Fruit fly (Drosophila melanogaster): ENCODE measurements around the gene CG12535.

- no peak for TF ChIP-seq OdsH (GFP tag; optimal IDR thresholded peaks at IDR 0.05)
- no peak for TF ChIP-seq jim (GFP tag; optimal IDR thresholded peaks at IDR 0.05)
- no peak for TF ChIP-seq dl (GFP tag; optimal IDR thresholded peaks at IDR 0.05; ENCODE audit: insufficient read depth in 1 of 2, partially characterized antibody in 2 of 2)
- no peak for TF ChIP-seq br (GFP tag; optimal IDR thresholded peaks at IDR 0.05)
- no peak for TF ChIP-seq CG9705 (GFP tag; optimal IDR thresholded peaks at IDR 0.05)
- TF ChIP-seq lola (GFP tag; optimal IDR thresholded peaks at IDR 0.05), result no peak
- TF ChIP-seq Vsx2 (GFP tag; optimal IDR thresholded peaks at IDR 0.05; ENCODE audit: partially characterized antibody), result no peak
- no peak for TF ChIP-seq Myc (optimal IDR thresholded peaks at IDR 0.05)
- no peak for TF ChIP-seq h (GFP tag; optimal IDR thresholded peaks at IDR 0.05)
- no peak for TF ChIP-seq Hr78 (GFP tag; optimal IDR thresholded peaks at IDR 0.05)
- no peak for TF ChIP-seq pan (optimal IDR thresholded peaks at IDR 0.05)
- no peak for TF ChIP-seq fru (GFP tag; optimal IDR thresholded peaks at IDR 0.05)
Measured at dm6 chrX:3435707-3436106, 13.0 kb downstream of the CG12535 start, which contains the start of gene CG14269.
